Fruit fly (Drosophila melanogaster): ENCODE measurements around the gene CG13398.

Gene CG13398

DNA sequence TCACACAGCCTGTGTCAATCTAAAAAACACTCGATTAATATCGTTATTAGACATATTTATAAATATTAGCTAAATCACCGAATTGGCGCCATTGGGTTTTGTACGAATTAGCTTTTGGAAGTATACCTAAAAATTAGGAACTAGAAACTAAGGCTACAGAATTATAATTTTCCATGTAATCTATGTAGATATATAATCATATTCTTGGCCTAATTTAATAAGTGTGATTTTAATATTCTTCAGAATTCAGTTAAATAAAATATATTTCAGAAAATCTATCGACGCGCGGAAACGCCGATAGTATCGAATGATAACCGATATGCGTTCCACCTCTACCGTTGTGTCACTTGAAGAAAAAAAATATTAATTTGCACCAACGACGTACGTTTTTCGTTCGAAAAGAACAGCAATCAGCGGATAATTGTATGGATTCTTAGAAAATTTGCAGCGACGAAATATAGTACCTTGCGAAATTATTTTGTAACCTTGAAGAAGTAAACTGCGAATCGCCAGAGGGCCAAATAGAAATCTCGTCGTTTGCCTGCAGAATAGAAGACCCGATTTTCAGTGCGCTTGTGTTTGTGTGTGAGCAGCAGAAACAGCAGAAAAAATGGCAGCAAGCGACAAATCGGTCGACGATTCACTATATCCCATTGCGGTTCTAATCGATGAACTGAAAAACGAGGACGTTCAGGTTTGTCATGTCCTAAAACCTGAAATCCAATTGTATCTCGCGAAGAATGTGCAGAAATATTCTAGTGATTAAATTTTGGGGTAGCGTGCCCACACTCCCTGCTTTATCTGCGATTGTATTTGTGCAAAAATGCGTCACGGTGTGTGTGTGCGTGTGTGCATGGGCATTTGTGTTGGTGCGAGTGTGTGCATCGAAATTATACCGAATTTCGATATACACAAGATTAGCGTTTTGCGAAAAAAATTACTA is 49.1 kb downstream of the CG13398 start, which contains the start of gene Pp2A-29B (continued):
- TF ChIP-seq hbn (GFP tag; IDR thresholded peaks at IDR 0.05; ENCODE audit: partially characterized antibody) = peak; percentile 99
- TF ChIP-seq dm (GFP tag; optimal IDR thresholded peaks at IDR 0.05) = no peak
- no peak for TF ChIP-seq Meics (GFP tag; optimal IDR thresholded peaks at IDR 0.05)
- no peak for TF ChIP-seq CG17612 (GFP tag; IDR thresholded peaks at IDR 0.05)
- peak; percentile 38; the same call in 1 of the 2 replicates for TF ChIP-seq CG6272 (GFP tag; IDR thresholded peaks at IDR 0.05)
- TF ChIP-seq scrt (GFP tag; optimal IDR thresholded peaks at IDR 0.05) = peak; percentile 22
- no peak for TF ChIP-seq CG10321 (GFP tag; IDR thresholded peaks at IDR 0.05)
- no peak for TF ChIP-seq Fer2 (tag; optimal IDR thresholded peaks at IDR 0.05)
- TF ChIP-seq CrebB (tag; optimal IDR thresholded peaks at IDR 0.05) = no peak
- no peak for TF ChIP-seq CG10147 (GFP tag; optimal IDR thresholded peaks at IDR 0.05)
- TF ChIP-seq disco-r (GFP tag; optimal IDR thresholded peaks at IDR 0.05) = no peak
- peak; percentile 7 for TF ChIP-seq CG10462 (GFP tag; optimal IDR thresholded peaks at IDR 0.05)
- no peak for TF ChIP-seq D19B (GFP tag; optimal IDR thresholded peaks at IDR 0.05)
- TF ChIP-seq gce (GFP tag; IDR thresholded peaks at IDR 0.05) = no peak
- peak; percentile 17 for TF ChIP-seq CG9817 (tag; optimal IDR thresholded peaks at IDR 0.05)
- TF ChIP-seq dati (GFP tag; IDR thresholded peaks at IDR 0.05) = no peak
- TF ChIP-seq knrl (GFP tag; IDR thresholded peaks at IDR 0.05; ENCODE audit: partially characterized antibody) = peak; percentile 100
- no peak for TF ChIP-seq CG13624 (GFP tag; optimal IDR thresholded peaks at IDR 0.05)
- peak in 1 of 3 experiments; percentile 32 for TF ChIP-seq lola (GFP tag; optimal IDR thresholded peaks at IDR 0.05)
- no peak for TF ChIP-seq hkb (optimal IDR thresholded peaks at IDR 0.05)
- no peak for TF ChIP-seq hkb (GFP tag; IDR thresholded peaks at IDR 0.05)
- TF ChIP-seq CG11723 (GFP tag; optimal IDR thresholded peaks at IDR 0.05) = no peak
- TF ChIP-seq vfl (GFP tag; optimal IDR thresholded peaks at IDR 0.05) = peak; percentile 32
- TF ChIP-seq sug (tag; optimal IDR thresholded peaks at IDR 0.05) = peak; percentile 59
- no peak for TF ChIP-seq kah (GFP tag; optimal IDR thresholded peaks at IDR 0.05)
- TF ChIP-seq slp2 (GFP tag; optimal IDR thresholded peaks at IDR 0.05) = no peak
- no peak for TF ChIP-seq CG8359 (GFP tag; optimal IDR thresholded peaks at IDR 0.05; ENCODE audit: borderline replicate concordance)
- TF ChIP-seq CG8388 (GFP tag; optimal IDR thresholded peaks at IDR 0.05) = no peak
- TF ChIP-seq CG34224 (GFP tag; IDR thresholded peaks at IDR 0.05; ENCODE audit: partially characterized antibody) = peak; percentile 97
- peak; percentile 12 for TF ChIP-seq Dek (tag; optimal IDR thresholded peaks at IDR 0.05)
- no peak for TF ChIP-seq CG32532 (GFP tag; IDR thresholded peaks at IDR 0.05)
- no peak for TF ChIP-seq CG3163 (GFP tag; optimal IDR thresholded peaks at IDR 0.05)
- TF ChIP-seq ftz-f1 (GFP tag; optimal IDR thresholded peaks at IDR 0.05) = no peak
- peak; percentile 10 for TF ChIP-seq zf30C (GFP tag; optimal IDR thresholded peaks at IDR 0.05)
- TF ChIP-seq trem (tag; optimal IDR thresholded peaks at IDR 0.05) = peak; percentile 80
- peak; percentile 87 for TF ChIP-seq MESR4 (GFP tag; optimal IDR thresholded peaks at IDR 0.05)
- TF ChIP-seq ttk (GFP tag; IDR thresholded peaks at IDR 0.05) = no peak
- TF ChIP-seq dmrt99B (tag; optimal IDR thresholded peaks at IDR 0.05) = no peak
- no peak for TF ChIP-seq sens-2 (GFP tag; IDR thresholded peaks at IDR 0.05)
- no peak for TF ChIP-seq Myb (GFP tag; optimal IDR thresholded peaks at IDR 0.05)
- TF ChIP-seq sr (GFP tag; IDR thresholded peaks at IDR 0.05) = no peak
- TF ChIP-seq CG18619 (GFP tag; optimal IDR thresholded peaks at IDR 0.05) = peak; percentile 27
- TF ChIP-seq ewg (GFP tag; optimal IDR thresholded peaks at IDR 0.05) = no peak
- no peak for TF ChIP-seq CG10431 (GFP tag; optimal IDR thresholded peaks at IDR 0.05)
- TF ChIP-seq fd102C (GFP tag; optimal IDR thresholded peaks at IDR 0.05) = no peak
- no peak for TF ChIP-seq aop (GFP tag; IDR thresholded peaks at IDR 0.05)
- TF ChIP-seq CG14860 (GFP tag; IDR thresholded peaks at IDR 0.05; ENCODE audit: partially characterized antibody) = peak; percentile 100
- no peak for TF ChIP-seq CG14667 (GFP tag; IDR thresholded peaks at IDR 0.05)
- no peak for TF ChIP-seq oc (tag; optimal IDR thresholded peaks at IDR 0.05)

Measured in whole organism, embryonic.